Fruit fly (Drosophila melanogaster) whole organism, embryonic: ENCODE results near the gene Pvf3.

Experiments used
- CG1602 ChIP-seq: fragments of 200-800 bp; sonication (Bioruptor generic); optimal IDR thresholded peaks from 3 replicates; lab custom pipeline; 2016; ENCODE audit warnings: missing biosample characterization, missing genetic modification characterization
- CG17361 ChIP-seq: fragments of 200-800 bp; sonication (Bioruptor generic); IDR thresholded peaks from 3 replicates; pipeline ENCODE4 v1.3.6; 2022; ENCODE audit warnings: missing biosample characterization, missing genetic modification characterization
- CG32767 ChIP-seq: fragments of 200-800 bp; sonication (Bioruptor generic); IDR thresholded peaks from 2 replicates; pipeline ENCODE4 v1.3.6; 2022; ENCODE audit warnings: missing biosample characterization, missing genetic modification characterization
- CG6854 ChIP-seq: fragments of 200-800 bp; sonication (Bioruptor generic); optimal IDR thresholded peaks from 3 replicates; lab custom pipeline; 2017; ENCODE audit warnings: missing biosample characterization, mild to moderate bottlenecking, missing genetic modification characterization
- E2f2 ChIP-seq: fragments of 200-800 bp; sonication (Bioruptor generic); IDR thresholded peaks from 2 replicates; pipeline ENCODE4 v1.3.6; 2022; ENCODE audit warnings: missing biosample characterization, missing genetic modification characterization
- Hr39 ChIP-seq: fragments of >200 bp; optimal IDR thresholded peaks from 2 replicates; lab custom pipeline; 2017
- Hr78 ChIP-seq, 2 experiments: fragments of 200-800 bp in 1 of 2; fragments of >200 bp in 1 of 2; sonication (Bioruptor generic) in 1 of 2; optimal IDR thresholded peaks; 2 replicates each; lab custom pipeline; 2017 to 2019; ENCODE audit warnings: missing biosample characterization in 2 of 2, missing genetic modification characterization in 2 of 2, mild to moderate bottlenecking in 1 of 2, moderate library complexity in 1 of 2
- Lim3 ChIP-seq: fragments of 200-800 bp; sonication (Bioruptor generic); IDR thresholded peaks from 2 replicates; pipeline ENCODE4 v1.3.6; 2022; ENCODE audit warnings: missing biosample characterization, missing genetic modification characterization
- Oaz ChIP-seq: fragments of 200-800 bp; sonication (Bioruptor generic); IDR thresholded peaks from 2 replicates; pipeline ENCODE4 v1.3.6; 2022; ENCODE audit warnings: missing biosample characterization, missing genetic modification characterization
- br ChIP-seq: fragments of >200 bp; optimal IDR thresholded peaks from 2 replicates; lab custom pipeline; 2017
- gcm ChIP-seq: fragments of 200-800 bp; sonication (Bioruptor generic); optimal IDR thresholded peaks from 2 replicates; lab custom pipeline; 2019; ENCODE audit warnings: missing biosample characterization, mild to moderate bottlenecking, missing genetic modification characterization, moderate library complexity
- kah ChIP-seq: fragments of 200-800 bp; sonication (Bioruptor generic); optimal IDR thresholded peaks from 2 replicates; lab custom pipeline; 2018; ENCODE audit warnings: missing biosample characterization, mild to moderate bottlenecking, missing genetic modification characterization
- repo ChIP-seq: fragments of 200-800 bp; sonication (Bioruptor generic); optimal IDR thresholded peaks from 2 replicates; lab custom pipeline; 2016; ENCODE audit warnings: missing biosample characterization, missing genetic modification characterization
- sim ChIP-seq: fragments of 200-800 bp; sonication (Bioruptor generic); IDR thresholded peaks from 2 replicates; pipeline ENCODE4 v1.3.6; 2022; ENCODE audit warnings: missing biosample characterization, missing genetic modification characterization

DNA sequence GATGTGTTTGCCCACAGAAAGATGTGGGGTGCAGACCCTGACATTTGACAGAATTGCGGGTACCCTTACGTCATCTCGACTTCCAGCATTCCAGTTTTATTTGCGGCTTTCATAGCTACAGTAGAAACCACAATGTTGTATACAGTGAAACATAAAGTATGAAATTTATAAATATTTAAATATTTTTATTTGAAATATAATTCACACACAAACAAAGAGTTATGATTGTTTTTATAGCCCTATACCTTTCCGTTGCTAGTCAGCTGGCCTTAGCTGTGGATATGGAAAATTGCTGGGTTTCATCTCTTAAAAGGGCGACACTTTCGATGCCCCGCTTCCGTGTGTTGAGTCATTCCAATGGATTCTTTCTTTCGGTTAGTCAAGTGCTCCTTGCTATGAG is 66.6 kb downstream of the Pvf3 start:
- TF ChIP-seq CG17361 (no peak), Oaz (GFP tag; lab: Robert Waterston, UW) (no peak), Hr78 (GFP tag; optimal IDR thresholded peaks at IDR 0.05; lab: Kevin White, UChicago) (no peak), repo (GFP tag; lab: Kevin White, UChicago) (no peak), br (lab: Kevin White, UChicago) (no peak), Lim3 (GFP tag; lab: Robert Waterston, UW) (no peak), kah (no peak), E2f2 (GFP tag; lab: Robert Waterston, UW) (no peak), CG6854 (GFP tag; lab: Kevin White, UChicago) (no peak), sim (GFP tag; lab: Robert Waterston, UW) (no peak), Hr39 (lab: Kevin White, UChicago) (no peak), CG32767 (GFP tag; lab: Robert Waterston, UW) (no peak), CG1602 (no peak), gcm (GFP tag; lab: Kevin White, UChicago) (peak; percentile 17)
